ENCODE assay signal across 6 fruit fly cellular contexts in the genomic region with DNA sequence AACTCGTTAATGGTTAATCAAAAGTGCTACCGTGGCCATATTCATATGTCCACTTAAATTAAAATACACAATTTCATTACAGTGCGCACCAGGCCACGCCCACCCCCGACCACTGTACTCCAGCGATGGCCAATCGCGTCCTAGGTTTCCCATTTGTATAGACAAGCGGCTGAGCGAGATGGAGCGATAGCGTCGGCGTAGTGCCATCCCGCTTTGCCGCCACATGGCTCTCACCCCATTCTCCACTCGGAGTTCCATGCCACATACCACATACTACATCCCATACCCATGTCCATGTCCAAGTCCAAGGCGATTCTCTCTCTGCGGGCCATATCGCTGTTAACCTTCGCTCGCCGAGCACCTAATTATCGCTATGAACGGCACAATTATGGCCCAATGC.
TF ChIP-seq lines count a peak whose summit lies in the region.

No protein-coding gene starts in this region.

- TF ChIP-seq CTCF in whole organism, embryonic (GFP tag; optimal IDR thresholded peaks at IDR 0.05; lab: Kevin White, UChicago): no peak

TF ChIP-seq in whole organism, 6 proteins besides CTCF, POLR2A, EP300 and RAD21:
- TF ChIP-seq CG8478 (optimal IDR thresholded peaks at IDR 0.05; lab: Kevin White, UChicago) (peak; percentile 54), Dll (optimal IDR thresholded peaks at IDR 0.05; lab: Kevin White, UChicago) (no peak), EcR (GFP tag; optimal IDR thresholded peaks at IDR 0.05; lab: Kevin White, UChicago) (no peak)

TF ChIP-seq in whole organism, adult, 20 proteins besides CTCF, POLR2A, EP300 and RAD21:
- TF ChIP-seq Hr96 (GFP tag; optimal IDR thresholded peaks at IDR 0.05; lab: Kevin White, UChicago): no peak
- peak; percentile 2 for TF ChIP-seq pad (GFP tag; optimal IDR thresholded peaks at IDR 0.05; lab: Kevin White, UChicago)
- no peak for TF ChIP-seq Crg-1 (GFP tag; optimal IDR thresholded peaks at IDR 0.05; lab: Kevin White, UChicago)
- no peak for TF ChIP-seq CG12768 (GFP tag; optimal IDR thresholded peaks at IDR 0.05; lab: Kevin White, UChicago)

TF ChIP-seq in whole organism, embryonic, 481 proteins besides CTCF, POLR2A, EP300 and RAD21 (continues in another document):
- TF ChIP-seq CG10267 (tag; optimal IDR thresholded peaks at IDR 0.05; lab: Kevin White, UChicago): no peak
- TF ChIP-seq Jarid2 (GFP tag; optimal IDR thresholded peaks at IDR 0.05; lab: Kevin White, UChicago): peak; percentile 92
- no peak for TF ChIP-seq schlank (tag; optimal IDR thresholded peaks at IDR 0.05; lab: Kevin White, UChicago)
- no peak for TF ChIP-seq sug (tag; optimal IDR thresholded peaks at IDR 0.05; lab: Kevin White, UChicago)
- no peak for TF ChIP-seq bigmax (GFP tag; optimal IDR thresholded peaks at IDR 0.05; lab: Kevin White, UChicago)
- TF ChIP-seq twi (tag; optimal IDR thresholded peaks at IDR 0.05; lab: Kevin White, UChicago): peak; percentile 47
- no peak for TF ChIP-seq chm (GFP tag; IDR thresholded peaks at IDR 0.05; lab: Robert Waterston, UW)
- no peak; the same call in 2 of the 3 replicates for TF ChIP-seq CG6175 (GFP tag; IDR thresholded peaks at IDR 0.05; lab: Robert Waterston, UW)
- peak; percentile 99 for TF ChIP-seq Nf-YA (GFP tag; IDR thresholded peaks at IDR 0.05; lab: Robert Waterston, UW)
- peak; percentile 98 for TF ChIP-seq CG10321 (GFP tag; IDR thresholded peaks at IDR 0.05; lab: Robert Waterston, UW)
- TF ChIP-seq stc (GFP tag; IDR thresholded peaks at IDR 0.05; lab: Robert Waterston, UW): peak; percentile 37; the same call in 1 of the 2 replicates
- no peak for TF ChIP-seq exex (tag; optimal IDR thresholded peaks at IDR 0.05; lab: Kevin White, UChicago)
- no peak for TF ChIP-seq fd102C (GFP tag; optimal IDR thresholded peaks at IDR 0.05; lab: Kevin White, UChicago)
- TF ChIP-seq CG8359 (GFP tag; optimal IDR thresholded peaks at IDR 0.05; lab: Kevin White, UChicago; ENCODE audit: borderline replicate concordance): no peak
- TF ChIP-seq slbo (GFP tag; IDR thresholded peaks at IDR 0.05; lab: Robert Waterston, UW): no peak
- no peak for TF ChIP-seq Pdp1 (GFP tag; optimal IDR thresholded peaks at IDR 0.05; lab: Kevin White, UChicago)
- TF ChIP-seq CG18476 (GFP tag; optimal IDR thresholded peaks at IDR 0.05; lab: Kevin White, UChicago): no peak
- TF ChIP-seq bowl (GFP tag; IDR thresholded peaks at IDR 0.05; lab: Robert Waterston, UW): no peak
- TF ChIP-seq z (GFP tag; IDR thresholded peaks at IDR 0.05; lab: Robert Waterston, UW): no peak
- TF ChIP-seq CG7786 (GFP tag; optimal IDR thresholded peaks at IDR 0.05; lab: Kevin White, UChicago): no peak

TF ChIP-seq in whole organism, prepupa, 60 proteins besides CTCF, POLR2A, EP300 and RAD21:
- no peak for TF ChIP-seq eg (GFP tag; IDR thresholded peaks at IDR 0.05; lab: Robert Waterston, UW)
- no peak for TF ChIP-seq CG3032 (tag; optimal IDR thresholded peaks at IDR 0.05; lab: Kevin White, UChicago)
- peak; percentile 93 for TF ChIP-seq fkh (GFP tag; optimal IDR thresholded peaks at IDR 0.05; lab: Kevin White, UChicago)
- TF ChIP-seq Sox14 (GFP tag; optimal IDR thresholded peaks at IDR 0.05; lab: Kevin White, UChicago): no peak
- TF ChIP-seq CG32006 (GFP tag; optimal IDR thresholded peaks at IDR 0.05; lab: Kevin White, UChicago): no peak
- TF ChIP-seq CG11762 (GFP tag; optimal IDR thresholded peaks at IDR 0.05; lab: Kevin White, UChicago; ENCODE audit: insufficient read depth): no peak
- peak; percentile 52 for TF ChIP-seq Eip78C (GFP tag; lab: Kevin White, UChicago)
- no peak for TF ChIP-seq Lpt (GFP tag; optimal IDR thresholded peaks at IDR 0.05; lab: Kevin White, UChicago)
- TF ChIP-seq Gug (GFP tag; IDR thresholded peaks at IDR 0.05; lab: Robert Waterston, UW): no peak
- no peak for TF ChIP-seq CG6163 (GFP tag; IDR thresholded peaks at IDR 0.05; lab: Robert Waterston, UW)

TF ChIP-seq in whole organism, pupa, 21 proteins besides CTCF, POLR2A, EP300 and RAD21:
- TF ChIP-seq CG32121 (GFP tag; IDR thresholded peaks at IDR 0.05; lab: Robert Waterston, UW): peak; percentile 46; the same call in 1 of the 2 replicates
- TF ChIP-seq CG9948 (tag; optimal IDR thresholded peaks at IDR 0.05; lab: Kevin White, UChicago): no peak

TF ChIP-seq in whole organism, wandering third instar larva, 38 proteins besides CTCF, POLR2A, EP300 and RAD21:
- TF ChIP-seq GATAd (GFP tag; optimal IDR thresholded peaks at IDR 0.05; lab: Kevin White, UChicago) (no peak), Hr83 (GFP tag; optimal IDR thresholded peaks at IDR 0.05; lab: Kevin White, UChicago; ENCODE audit: poor library complexity, severe bottlenecking) (peak; percentile 57), usp (GFP tag; optimal IDR thresholded peaks at IDR 0.05; lab: Kevin White, UChicago) (no peak), Dif (GFP tag; optimal IDR thresholded peaks at IDR 0.05; lab: Kevin White, UChicago; ENCODE audit: partially characterized antibody) (peak; percentile 40)
